Worm (Caenorhabditis elegans) whole organism, dauer: Measurements from ENCODE around the gene F18A1.7.

ENCODE experiments used
- unc-62 ChIP-seq: sonication (generic microtip); optimal IDR thresholded peaks from 2 replicates; lab custom pipeline; 2017; ENCODE audit warnings: missing biosample characterization, missing genetic modification reagents, missing genetic modification characterization

F18A1.7 gene

DNA sequence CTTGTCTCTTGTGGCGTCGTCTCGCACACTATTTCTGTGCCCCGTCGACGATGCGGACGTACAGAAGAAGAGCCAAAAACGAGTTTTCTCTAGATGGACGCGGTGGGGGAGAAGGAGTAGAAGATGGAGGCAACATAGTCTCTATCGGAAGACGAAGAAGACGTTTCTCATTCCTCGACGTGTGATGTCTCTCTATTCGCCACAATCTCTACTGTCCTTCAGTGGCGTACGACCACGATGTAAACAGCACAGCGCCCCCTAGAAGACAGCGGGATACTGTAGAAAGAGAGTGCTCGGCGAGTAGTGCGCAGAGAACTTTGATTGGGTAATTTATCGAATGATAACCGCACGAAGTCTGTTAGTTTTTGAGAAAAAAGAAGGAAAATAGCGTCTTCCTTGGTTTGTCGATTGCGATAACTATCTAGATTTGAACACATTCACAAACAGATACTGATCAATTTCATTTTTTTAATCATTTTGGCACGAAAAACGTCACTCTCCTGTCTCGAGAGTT, 16.0 kb upstream of the F18A1.7 start:
- no peak for TF ChIP-seq unc-62 (GFP tag; lab: Kevin White, UChicago)

DNA sequence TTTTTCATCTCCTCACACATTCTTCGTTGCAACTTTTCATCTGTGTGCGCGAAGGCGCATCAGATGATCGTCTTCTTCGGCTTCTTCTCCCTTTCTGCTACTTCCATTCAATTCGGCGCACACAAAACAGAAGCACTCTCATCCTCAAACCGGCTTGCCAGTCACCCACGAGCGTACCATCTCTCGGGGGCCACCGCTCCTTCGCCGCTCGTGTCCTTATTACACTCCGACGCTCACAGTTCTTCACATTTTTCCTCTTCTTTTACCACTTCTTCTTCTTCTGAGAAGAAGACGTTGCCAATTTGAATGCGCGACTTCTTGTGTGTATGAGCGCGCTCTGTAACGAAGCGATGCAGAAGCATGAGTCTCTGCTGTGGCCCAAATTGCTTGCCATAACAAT, 15.0 kb upstream of the F18A1.7 start:
- TF ChIP-seq unc-62 (GFP tag; lab: Kevin White, UChicago) = no peak

DNA sequence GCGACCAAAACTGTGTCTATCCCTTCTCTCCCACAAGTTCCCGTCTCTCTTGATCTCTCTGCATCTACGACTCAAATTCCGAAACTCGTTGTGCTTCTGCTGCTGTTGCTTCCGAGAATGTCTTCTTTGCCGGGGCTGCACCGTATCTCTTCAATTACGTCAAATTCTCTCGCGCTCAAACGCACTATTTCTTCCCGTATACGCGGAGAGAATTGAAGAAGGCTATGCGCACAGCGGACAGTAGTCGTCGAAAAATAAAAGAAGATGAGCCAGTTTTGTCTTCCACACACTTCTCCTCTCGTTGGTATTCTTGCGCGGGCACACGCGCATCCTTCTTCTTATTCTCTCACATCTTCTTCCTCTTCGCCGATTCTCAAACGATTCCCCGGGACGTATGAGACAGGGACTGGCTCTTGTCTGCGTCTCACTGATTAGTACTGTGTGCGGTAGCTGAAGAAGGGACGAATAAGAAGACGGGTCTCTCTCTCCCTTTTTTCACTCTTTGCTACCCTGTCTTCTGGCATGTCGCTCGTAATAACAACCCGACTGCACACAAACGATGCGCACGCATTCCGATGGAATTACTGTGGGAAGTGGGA, 12.9 kb upstream of the F18A1.7 start:
- TF ChIP-seq unc-62 (GFP tag; lab: Kevin White, UChicago) = no peak

DNA sequence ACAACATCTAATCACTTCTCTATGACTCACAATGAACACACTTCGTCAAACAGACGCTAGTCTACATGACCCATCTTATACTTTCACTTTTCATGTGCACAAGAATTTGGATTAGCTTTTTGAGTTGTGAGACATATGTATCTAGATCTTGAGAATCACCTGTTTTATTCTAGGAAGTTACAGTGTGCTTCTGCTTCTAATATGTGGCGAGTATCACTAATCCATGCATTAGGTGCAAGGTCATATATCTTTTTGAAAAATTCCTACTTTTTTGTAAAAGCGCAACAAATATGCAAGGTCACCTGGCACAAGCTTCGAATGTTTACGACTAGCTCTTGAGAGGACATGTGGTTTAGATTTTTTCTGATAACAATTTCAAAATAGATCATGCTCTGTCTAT, 12.2 kb upstream of the F18A1.7 start:
- no peak for TF ChIP-seq unc-62 (GFP tag; lab: Kevin White, UChicago)

DNA sequence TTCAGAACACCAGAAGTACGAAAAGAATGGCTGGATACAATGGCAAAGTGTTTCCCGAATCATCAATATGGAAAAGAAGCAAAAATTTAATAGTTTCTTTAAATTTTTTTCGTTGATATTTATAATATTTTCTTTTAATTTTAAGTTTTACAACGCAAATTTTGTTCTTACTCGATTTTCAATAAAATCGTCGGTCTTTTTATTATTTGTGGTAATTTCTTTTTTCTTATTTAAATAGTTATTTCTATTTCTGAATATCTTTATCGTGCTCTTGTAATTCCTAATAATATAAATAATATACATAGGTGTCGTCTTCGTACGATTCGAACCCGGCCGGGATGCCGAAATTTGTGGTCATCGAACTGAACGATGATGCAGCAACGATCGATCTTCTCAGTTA, 8.2 kb upstream of the F18A1.7 start, which contains the start of gene lir-1:
lir-1 (plus strand) TSS at position 301 of the 400 bp plus-strand sequence.
- TF ChIP-seq unc-62 (GFP tag; lab: Kevin White, UChicago) = no peak

DNA sequence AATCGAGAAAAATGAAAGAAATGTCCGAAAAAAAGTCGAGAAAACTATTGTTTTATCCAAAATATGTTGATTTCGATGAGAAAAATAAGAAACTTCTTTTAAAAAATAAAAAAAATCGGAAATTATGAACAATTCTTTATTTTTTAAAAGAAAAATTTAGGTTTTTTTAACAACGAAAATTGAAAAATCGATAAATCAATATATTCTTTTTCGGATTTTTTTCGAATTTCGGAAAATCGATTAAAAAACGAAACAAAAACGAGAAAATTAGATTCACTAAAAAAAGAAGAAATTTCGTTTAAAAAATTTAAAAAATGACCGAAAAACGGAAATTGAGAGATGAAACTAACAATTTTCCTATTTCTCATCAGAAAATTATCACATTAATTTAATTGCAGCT, 6.5 kb upstream of the F18A1.7 start:
- no peak for TF ChIP-seq unc-62 (GFP tag; lab: Kevin White, UChicago)

DNA sequence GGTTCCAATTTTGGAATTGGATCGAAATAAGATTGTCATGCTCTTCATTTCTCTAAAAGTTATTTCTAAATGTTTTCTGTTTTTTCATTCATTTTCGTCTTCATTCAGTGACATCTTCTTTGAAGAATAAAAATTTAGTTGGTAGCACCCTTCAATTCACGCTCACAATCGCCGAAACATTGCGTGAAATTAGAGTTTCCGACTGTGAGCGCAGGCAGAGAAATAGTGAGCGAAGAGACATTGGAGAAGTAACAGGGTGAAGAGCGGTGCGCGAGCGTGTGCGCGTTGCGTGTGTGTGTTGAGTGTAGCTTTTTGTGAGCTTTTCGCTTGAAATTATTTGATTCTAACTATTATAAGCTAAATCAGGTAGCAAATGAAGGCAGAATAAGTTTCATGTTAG, 5.9 kb upstream of the F18A1.7 start:
- no peak for TF ChIP-seq unc-62 (GFP tag; lab: Kevin White, UChicago)

DNA sequence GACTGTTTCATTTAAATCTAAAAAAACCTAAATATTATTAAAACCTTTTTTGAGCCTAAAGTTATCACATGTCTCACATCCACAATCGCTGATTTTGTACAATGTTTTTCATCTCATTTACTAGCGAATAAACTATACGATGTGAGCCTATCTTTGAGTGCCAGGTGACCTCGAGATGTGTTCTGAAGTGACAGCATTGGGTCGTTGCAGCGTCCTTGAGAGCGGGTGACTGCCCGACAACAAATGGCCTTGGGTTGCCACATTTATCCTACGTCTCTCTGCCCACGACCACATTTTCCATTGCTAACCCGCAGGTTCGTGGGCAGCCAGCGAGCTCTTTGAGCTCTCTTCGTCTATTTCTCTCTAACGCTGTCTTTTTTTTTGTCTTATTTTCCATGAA, 3.4 kb upstream of the F18A1.7 start, which contains the start of gene lir-2:
lir-2 (plus strand) TSS at position 301 of the 400 bp plus-strand sequence.
- no peak for TF ChIP-seq unc-62 (GFP tag; lab: Kevin White, UChicago)

DNA sequence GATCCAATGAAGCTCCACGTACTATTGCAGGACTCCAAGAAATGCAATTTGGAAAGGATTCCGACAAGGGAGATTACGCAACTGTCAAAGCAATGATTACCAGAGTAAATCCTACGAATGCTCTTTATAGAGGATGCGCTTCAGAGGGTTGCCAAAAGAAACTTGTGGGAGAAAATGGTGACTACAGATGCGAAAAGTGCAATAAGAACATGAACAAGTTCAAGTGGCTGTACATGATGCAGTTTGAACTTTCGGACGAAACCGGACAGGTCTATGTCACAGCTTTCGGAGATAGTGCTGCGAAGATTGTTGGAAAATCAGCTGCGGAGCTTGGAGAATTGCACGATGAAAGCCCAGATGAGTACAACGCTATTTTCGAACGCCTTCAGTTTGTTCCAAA, 2.8 kb upstream of the F18A1.7 start:
- no peak for TF ChIP-seq unc-62 (GFP tag; lab: Kevin White, UChicago)

DNA sequence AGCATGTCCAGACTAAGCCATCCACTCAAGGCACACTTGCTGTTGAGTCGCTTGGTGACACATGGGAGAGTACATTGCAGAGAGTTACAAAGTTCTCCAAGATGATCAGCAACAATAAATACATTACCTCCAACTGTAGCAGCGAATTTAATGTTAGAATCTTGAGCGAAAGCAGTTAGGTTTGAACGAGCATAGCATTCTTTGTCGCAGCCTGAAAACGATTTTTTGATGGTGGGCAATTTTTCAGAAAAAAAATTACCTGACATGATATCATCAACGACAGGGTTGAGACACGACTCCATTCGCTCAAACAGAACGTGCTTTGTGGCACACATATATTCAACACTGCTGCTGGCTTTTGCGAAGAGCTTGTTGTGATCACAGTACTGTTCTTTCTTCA, 526 bp downstream of the F18A1.7 start:
- no peak for TF ChIP-seq unc-62 (GFP tag; lab: Kevin White, UChicago)

DNA sequence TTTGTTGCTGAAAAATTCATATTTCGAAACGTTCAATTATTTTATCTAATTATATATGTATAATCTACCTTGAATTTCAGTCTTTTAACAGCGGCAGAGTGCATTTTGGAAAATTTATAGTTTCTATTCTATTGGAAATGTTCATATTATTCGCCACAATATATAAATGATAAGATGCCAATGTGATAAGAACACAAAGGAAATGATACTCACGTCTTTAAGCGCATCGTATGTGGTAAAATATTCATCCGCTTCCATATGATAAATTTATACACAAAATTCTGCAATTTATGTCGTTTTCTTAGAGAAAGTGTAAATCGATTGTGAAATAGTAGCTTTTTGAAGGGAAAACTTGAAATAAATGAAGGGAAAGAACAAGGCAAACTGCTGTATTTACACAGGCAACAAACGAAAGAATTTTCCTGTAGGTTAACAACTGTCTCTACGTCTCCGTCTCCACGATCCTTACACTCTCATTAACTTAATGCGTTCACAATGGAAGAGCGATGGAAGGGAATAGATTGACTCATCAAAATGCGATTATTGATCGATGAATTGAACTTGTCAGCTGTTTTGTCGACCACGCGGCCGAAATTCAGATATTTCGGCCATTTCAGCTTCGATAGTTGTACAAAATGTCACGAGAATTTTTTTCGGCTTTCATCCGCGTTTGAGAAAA, 1.4 kb downstream of the F18A1.7 start, which contains the start of gene alfa-1:
alfa-1 (minus strand) TSS at position 515 of the 679 bp plus-strand sequence.
- TF ChIP-seq unc-62 (GFP tag; lab: Kevin White, UChicago) = no peak

DNA sequence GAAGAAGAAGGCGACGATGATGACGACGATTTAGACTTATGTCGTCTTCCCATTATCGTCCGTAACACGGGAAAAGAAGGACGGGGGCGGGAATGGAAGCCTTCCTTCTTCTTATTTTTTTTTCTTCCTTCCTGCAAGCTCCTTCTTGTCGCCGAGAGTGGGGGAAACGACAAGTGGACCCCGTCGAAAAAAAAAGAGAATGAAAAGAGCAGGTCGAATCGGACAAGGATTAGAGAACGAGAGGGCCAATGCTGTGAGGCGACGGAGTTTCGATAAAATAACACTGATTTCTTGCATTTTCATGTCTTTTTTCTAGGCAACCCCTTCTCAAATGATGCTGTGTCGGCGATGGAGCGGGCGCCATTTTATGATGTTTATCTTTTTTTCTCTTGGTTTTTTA, 12.4 kb downstream of the F18A1.7 start, which contains the start of gene pde-4:
pde-4 (minus strand) TSS at position 76 of the 400 bp plus-strand sequence.
- TF ChIP-seq unc-62 (GFP tag; lab: Kevin White, UChicago) = no peak

DNA sequence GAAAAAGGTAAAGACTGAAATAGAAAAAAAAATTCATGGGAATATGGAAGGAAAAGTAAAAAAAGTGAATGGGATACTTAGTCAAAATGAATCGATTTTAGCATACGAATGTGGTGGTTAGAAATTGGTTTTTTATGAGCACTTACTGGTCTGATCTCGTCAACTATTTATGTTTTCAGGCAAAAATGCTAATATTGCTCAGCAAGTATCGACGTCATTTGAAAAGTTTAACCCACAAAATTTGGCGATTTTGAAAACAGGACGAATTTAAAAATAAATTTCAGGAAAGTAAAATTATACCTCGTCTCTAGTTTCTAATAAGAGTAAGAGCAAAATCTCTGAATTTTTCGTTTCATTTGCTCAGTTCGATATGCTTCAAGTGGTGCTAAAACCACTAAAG, 20.3 kb downstream of the F18A1.7 start:
- no peak for TF ChIP-seq unc-62 (GFP tag; lab: Kevin White, UChicago)

DNA sequence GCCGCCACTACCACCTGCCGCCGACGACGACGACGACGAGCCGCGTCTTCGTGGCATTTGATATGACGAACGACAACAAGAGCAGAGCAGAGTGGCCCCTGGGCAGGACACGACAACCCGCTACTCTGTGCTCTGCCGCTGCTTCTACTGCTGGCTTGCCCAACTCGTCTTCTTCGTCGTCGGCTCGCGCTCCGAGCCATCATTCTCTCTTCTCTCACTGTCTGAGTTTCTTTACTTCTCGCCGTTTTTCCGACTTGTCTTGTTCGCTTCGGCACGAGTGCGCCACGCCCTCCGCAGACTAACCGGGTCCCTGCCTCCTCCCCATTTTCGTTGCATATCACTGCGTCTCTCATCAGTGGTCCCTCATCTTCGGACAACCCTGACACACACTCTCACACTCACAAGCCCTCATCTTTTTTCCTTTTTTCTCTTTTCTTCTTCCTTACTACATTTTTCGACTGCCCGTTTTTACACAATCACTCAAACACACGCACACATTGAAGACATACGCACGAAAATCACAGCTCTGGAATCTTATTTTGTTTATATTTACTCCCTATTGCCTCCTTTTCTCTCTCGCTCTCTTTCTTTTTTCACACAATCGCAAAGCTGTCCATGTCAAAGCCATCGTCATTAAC, 21.4 kb downstream of the F18A1.7 start:
- TF ChIP-seq unc-62 (GFP tag; lab: Kevin White, UChicago) = no peak

DNA sequence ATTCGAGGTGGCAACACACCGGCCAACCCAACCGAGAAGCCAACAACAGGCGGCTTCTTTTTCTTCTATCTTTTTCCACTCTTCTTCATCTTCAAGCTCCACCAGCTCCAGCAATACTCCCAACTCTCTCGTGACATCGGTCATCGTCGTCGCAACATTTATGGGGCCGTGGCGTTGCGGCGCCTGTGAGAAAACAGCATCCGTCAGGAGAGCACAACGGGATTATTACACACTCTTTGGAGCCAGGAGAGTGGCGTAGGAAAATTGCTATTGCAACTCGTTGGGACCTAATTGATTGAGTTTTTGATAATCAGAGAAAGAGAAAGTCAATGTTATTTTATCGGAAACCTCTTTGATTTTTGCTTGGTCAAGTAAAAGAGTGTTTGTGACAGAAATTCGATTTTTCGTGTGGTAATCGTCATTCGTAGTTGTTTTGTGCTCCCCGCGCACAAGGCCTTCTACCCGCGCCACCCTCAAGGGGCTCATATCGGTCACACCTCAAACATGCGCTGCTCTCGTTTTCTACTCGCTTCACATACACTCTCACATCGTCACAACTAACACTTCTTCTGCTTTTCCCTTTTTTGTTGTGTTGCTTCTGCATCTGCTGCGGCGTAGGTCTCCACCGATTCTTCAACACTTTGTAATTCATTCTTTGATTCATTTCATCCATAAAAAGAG, 23.3 kb downstream of the F18A1.7 start:
- TF ChIP-seq unc-62 (GFP tag; lab: Kevin White, UChicago) = no peak

DNA sequence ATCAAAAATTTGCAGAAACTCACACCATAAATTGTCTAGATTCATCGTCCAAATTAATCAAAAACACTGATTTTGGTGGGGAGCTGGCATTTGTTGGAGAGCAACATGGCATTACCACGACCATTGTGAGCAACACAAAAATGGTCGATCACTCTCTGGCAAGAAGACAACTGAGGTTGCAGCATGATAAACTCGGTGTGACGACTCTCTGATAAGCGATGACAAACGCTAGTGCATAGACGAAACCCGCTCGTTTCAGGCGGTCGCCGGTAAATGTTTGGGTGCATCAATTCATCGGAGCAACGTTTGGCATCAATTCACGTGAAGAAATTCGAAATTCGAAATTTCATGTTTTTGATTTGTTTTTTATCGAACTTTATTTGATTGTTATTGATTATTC, 24.5 kb downstream of the F18A1.7 start:
- TF ChIP-seq unc-62 (GFP tag; lab: Kevin White, UChicago) = no peak
